Worm (Caenorhabditis elegans): ENCODE results near the gene Y41D4B.11.
"Not testable (repeated sequence)": the region's sequence is repeated elsewhere in the genome, so short reads cannot be mapped to it uniquely, and the experiment has no call there.

Y41D4B.11 gene

DNA sequence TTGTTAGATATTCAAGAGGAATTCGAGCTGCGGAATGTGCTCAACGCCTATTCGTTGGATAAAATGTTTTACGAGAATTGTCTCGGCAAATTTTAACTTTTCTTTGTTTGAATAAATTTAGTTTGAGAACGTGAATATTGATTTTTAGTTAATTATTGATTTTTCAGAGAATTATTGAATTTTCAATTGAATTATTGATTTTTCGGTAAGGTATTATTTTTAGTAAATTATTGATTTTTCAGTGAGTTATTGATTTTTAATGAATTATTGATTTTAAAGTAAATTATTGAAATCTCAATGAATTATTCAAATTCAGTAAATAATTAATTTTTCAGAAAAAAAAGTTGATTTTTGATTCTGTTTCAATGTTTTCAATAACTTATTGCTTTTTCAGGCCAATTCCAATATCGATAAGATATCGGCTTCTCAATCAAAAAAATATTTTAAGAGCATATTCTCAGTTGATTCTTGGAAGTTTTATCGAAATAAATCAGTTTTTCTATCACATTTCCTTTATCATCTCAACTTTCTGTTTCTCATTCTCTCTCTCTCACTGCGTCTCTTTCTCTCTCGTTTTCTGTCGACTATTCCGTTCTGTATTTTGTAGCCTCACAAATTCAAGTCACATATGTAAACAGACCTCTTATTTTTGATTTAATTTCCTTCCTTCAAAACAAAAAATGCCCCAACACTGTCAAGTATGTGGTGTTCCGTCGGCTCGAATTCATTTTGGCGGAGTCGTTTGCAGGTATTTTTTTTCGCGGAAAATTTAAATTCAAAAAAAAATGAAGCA is 14.2 kb downstream of the Y41D4B.11 start, which contains the start of gene nhr-92:
TSS of gene nhr-92 (plus strand) at position 576 of the 793 bp plus-strand sequence.
- TF ChIP-seq dao-5 (tag; optimal IDR thresholded peaks at IDR 0.05), result no peak

- TF ChIP-seq dao-5 (tag; optimal IDR thresholded peaks at IDR 0.05) (no peak), W03F9.2 (tag; optimal IDR thresholded peaks at IDR 0.05) (no peak), him-1 (tag; optimal IDR thresholded peaks at IDR 0.05) (no peak)
These were observed 18.2 kb downstream of the Y41D4B.11 start, which contains the start of gene nhr-87 for ce11 chrIV:1623712-1624111. nhr-87 (plus strand) TSS chrIV:1624029.

- TF ChIP-seq him-1 (tag; optimal IDR thresholded peaks at IDR 0.05), result no peak
- TF ChIP-seq dao-5 (tag; optimal IDR thresholded peaks at IDR 0.05), result no peak
- no peak for TF ChIP-seq W03F9.2 (tag; optimal IDR thresholded peaks at IDR 0.05)
These were observed 18.9 kb downstream of the Y41D4B.11 start for ce11 chrIV:1624447-1624846.

- no peak for TF ChIP-seq him-1 (tag; optimal IDR thresholded peaks at IDR 0.05)
- TF ChIP-seq dao-5 (tag; optimal IDR thresholded peaks at IDR 0.05), result no peak
- no peak for TF ChIP-seq W03F9.2 (tag; optimal IDR thresholded peaks at IDR 0.05)
These were observed 20.9 kb downstream of the Y41D4B.11 start, which contains the start of gene nhr-146 for ce11 chrIV:1626342-1626855. nhr-146 (plus strand) TSS chrIV:1626805.

ce11 chrIV:1628281-1628680 is 22.8 kb downstream of the Y41D4B.11 start:
- TF ChIP-seq dao-5 (tag; optimal IDR thresholded peaks at IDR 0.05) (no peak), W03F9.2 (tag; optimal IDR thresholded peaks at IDR 0.05) (no peak), him-1 (tag; optimal IDR thresholded peaks at IDR 0.05) (no peak)

DNA sequence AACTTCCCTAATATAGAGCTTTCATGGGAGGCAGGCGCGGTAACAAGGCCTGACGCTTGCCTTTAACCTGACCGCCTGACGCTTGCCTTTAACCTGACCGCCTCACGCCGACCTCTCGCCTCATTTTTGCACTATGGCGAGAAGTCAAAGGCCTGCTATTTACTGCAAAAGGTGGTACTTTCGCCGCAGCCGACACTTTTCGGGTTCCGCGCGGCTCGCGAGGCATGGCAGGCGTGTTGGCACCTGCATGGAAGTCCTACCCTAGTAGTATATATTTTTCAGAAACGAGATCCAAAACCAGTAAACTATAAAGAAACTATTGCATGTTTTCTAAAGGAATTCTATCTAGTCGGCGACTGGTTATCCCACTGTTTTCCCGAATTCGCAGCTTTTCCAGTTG is 23.2 kb downstream of the Y41D4B.11 start:
- no peak for TF ChIP-seq dao-5 (tag; optimal IDR thresholded peaks at IDR 0.05)
- TF ChIP-seq W03F9.2 (tag; optimal IDR thresholded peaks at IDR 0.05), result no peak
- TF ChIP-seq him-1 (tag; optimal IDR thresholded peaks at IDR 0.05), result no peak

ce11 chrIV:1631651-1632050 is 26.1 kb downstream of the Y41D4B.11 start, which contains the start of gene cpg-24:
cpg-24 (plus strand) TSS chrIV:1631951.
- no peak for TF ChIP-seq dao-5 (tag; optimal IDR thresholded peaks at IDR 0.05)
- TF ChIP-seq W03F9.2 (tag; optimal IDR thresholded peaks at IDR 0.05), result no peak
- no peak for TF ChIP-seq him-1 (tag; optimal IDR thresholded peaks at IDR 0.05)

DNA sequence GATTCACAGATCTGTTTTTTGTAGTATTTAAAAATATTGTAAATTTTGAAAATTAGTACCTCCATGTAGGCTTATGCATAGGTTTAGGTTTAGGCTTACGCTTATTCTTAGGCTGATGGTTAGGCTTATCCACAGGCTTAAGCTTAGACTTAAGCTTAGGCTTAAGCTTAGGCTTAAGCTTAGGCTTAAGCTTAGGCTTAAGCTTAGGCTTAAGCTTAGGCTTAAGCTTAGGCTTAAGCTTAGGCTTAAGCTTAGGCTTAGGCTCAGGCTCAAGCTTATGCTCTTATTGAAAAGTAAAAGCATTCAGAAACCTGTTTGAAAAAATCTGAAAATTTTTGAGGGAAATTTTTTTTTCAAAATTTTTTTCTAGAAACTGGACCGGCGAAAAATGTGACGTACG is 27.1 kb downstream of the Y41D4B.11 start:
- TF ChIP-seq W03F9.2 (tag; optimal IDR thresholded peaks at IDR 0.05) (no peak), him-1 (tag; optimal IDR thresholded peaks at IDR 0.05) (no peak), dao-5 (tag; optimal IDR thresholded peaks at IDR 0.05) (no peak)

DNA sequence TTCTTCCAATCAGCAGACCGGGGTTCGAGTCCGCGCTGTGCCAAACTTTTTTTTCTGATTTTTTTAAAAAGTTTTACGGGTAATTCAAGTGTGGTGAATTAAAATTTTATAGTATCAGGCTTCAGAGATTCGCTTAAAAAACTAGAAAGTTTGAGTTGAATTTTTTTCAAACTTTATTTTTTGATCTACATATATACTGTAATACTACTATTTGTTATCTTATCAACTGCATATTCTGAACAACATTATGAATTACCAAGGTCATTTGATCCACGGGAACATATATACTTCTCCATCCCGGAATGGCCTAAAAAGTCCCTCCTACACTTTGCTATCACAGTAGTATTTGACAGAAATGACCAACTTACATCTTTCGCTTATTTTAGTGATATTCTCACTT is 27.9 kb downstream of the Y41D4B.11 start, which contains the start of gene Y41D4B.6:
TSS of gene Y41D4B.6 (plus strand) at position 301 of the 400 bp plus-strand sequence.
- TF ChIP-seq W03F9.2 (tag; optimal IDR thresholded peaks at IDR 0.05), result no peak
- TF ChIP-seq him-1 (tag; optimal IDR thresholded peaks at IDR 0.05), result no peak

- no peak for TF ChIP-seq W03F9.2 (tag; optimal IDR thresholded peaks at IDR 0.05)
- TF ChIP-seq dao-5 (tag; optimal IDR thresholded peaks at IDR 0.05), result no peak
- TF ChIP-seq him-1 (tag; optimal IDR thresholded peaks at IDR 0.05), result no peak
These were observed 31.8 kb downstream of the Y41D4B.11 start for ce11 chrIV:1637333-1637732.

DNA sequence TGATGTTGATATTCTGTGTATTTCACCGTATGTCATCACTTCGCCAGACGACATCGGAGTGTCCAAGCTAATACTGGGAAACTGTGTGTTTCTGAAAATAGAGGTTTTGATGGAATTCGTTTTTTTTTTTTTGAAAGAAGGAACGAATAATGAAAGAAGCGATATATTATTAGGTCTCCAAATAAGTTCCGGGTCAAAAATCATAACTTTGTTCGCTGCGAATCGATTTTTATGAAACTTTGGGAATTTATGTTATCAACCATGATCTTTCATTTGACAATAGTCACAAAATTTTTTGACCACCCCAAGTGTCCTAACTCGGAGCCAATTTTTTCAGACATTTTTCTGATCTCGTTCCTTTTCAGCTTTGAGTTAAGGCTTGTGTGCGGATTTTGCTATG is 39.7 kb downstream of the Y41D4B.11 start, which contains the start of gene nhr-274:
TSS of gene nhr-274 (minus strand) at position 101 of the 400 bp plus-strand sequence.
- not testable (repeated sequence) for TF ChIP-seq dao-5, him-1, W03F9.2 (tag; optimal IDR thresholded peaks at IDR 0.05)

DNA sequence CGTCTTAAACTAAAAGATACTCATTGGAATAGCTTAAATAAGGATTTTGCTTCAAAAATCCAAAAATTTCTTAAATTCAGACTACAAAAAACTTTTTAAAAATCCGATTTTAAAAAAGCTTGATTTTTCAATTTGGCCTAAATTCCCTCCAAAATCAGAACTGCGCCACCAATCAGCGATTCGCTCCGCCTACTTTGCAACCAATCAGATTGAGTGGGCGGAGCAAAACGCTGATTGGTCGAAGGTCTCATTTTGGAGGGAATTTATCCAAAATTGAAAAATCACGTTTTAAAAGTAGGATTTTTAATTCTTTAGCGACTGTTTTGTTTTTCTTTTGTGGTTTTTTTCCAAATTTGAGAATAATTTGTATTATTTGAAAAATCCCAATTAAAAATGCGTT is 43.8 kb downstream of the Y41D4B.11 start:
- TF ChIP-seq W03F9.2 (tag; optimal IDR thresholded peaks at IDR 0.05) (no peak), dao-5 (tag; optimal IDR thresholded peaks at IDR 0.05) (no peak), him-1 (tag; optimal IDR thresholded peaks at IDR 0.05) (no peak)

DNA sequence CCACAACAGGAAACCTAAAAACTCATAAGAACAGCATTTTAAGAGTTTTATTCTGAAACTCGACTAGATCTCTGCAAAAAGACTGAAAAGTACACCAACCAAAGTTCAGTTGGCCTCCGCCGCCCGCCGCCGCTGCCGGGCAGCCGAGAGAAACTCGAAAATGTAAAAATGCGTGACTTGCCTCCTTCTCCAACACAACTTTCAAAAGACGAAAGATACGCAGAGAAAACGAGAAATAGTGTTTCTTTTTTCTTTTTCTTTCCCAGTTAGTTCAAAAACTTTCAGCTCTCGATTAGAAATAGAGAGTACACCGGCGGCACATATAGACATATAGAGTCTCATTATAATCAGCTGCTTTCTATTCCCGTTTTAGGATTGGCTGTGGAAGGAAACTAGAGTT is 44.3 kb downstream of the Y41D4B.11 start:
- TF ChIP-seq W03F9.2 (tag; optimal IDR thresholded peaks at IDR 0.05), result no peak
- TF ChIP-seq dao-5 (tag; optimal IDR thresholded peaks at IDR 0.05), result no peak

- no peak for TF ChIP-seq dao-5 (tag; optimal IDR thresholded peaks at IDR 0.05)
- no peak for TF ChIP-seq W03F9.2 (tag; optimal IDR thresholded peaks at IDR 0.05)
- no peak for TF ChIP-seq him-1 (tag; optimal IDR thresholded peaks at IDR 0.05)
These were observed 49.8 kb downstream of the Y41D4B.11 start for ce11 chrIV:1655312-1655711.

All from whole organism, L4/young adult.